Worm (Caenorhabditis elegans): ENCODE measurements around the gene H04M03.3.

The H04M03.3 gene

ce11 chrIV:5886605-5887004, 4.8 kb upstream of the H04M03.3 start:
- TF ChIP-seq ref-1 (GFP tag; conservative IDR thresholded peaks at IDR 0.05) = no peak
- TF ChIP-seq klf-2 (GFP tag; conservative IDR thresholded peaks at IDR 0.05) = no peak
- no peak for TF ChIP-seq med-1 (GFP tag; optimal IDR thresholded peaks at IDR 0.05; ENCODE audit: insufficient read depth)
- TF ChIP-seq ztf-23 (GFP tag; IDR thresholded peaks at IDR 0.05) = no peak
- TF ChIP-seq cog-1 (tag; optimal IDR thresholded peaks at IDR 0.05) = no peak
- TF ChIP-seq tab-1 (GFP tag; IDR thresholded peaks at IDR 0.05) = no peak
- TF ChIP-seq ztf-29 (GFP tag; IDR thresholded peaks at IDR 0.05) = no peak
- no peak for TF ChIP-seq flt-1 (GFP tag; IDR thresholded peaks at IDR 0.05)
- no peak for TF ChIP-seq T22C8.4 (GFP tag; IDR thresholded peaks at IDR 0.05)

DNA sequence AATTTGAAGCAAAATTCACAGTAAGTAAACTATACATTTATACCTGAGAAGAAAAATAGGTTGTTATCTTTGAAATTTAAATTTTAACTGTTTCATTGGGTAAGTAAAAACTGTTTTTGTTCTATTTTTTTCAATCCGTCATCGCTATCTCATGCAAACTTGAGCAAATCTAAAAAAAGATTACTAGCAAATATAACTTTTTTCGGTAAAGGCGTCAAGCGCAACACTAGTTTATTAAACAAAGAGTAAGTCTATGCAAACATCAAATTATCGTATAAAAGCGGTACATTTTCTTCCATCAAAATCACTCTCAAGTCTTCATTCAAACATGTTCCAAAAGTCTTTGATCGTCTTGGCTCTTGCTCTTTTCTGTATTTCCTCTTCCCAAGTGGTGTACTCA, 3.8 kb downstream of the H04M03.3 start, which contains the start of gene nspb-6:
Gene nspb-6 (plus strand): TSS at position 301 of the 400 bp plus-strand sequence.
- TF ChIP-seq cog-1 (tag; optimal IDR thresholded peaks at IDR 0.05) (no peak), flt-1 (GFP tag; IDR thresholded peaks at IDR 0.05) (no peak), tab-1 (GFP tag; IDR thresholded peaks at IDR 0.05) (no peak), ztf-29 (GFP tag; IDR thresholded peaks at IDR 0.05) (no peak), klf-2 (GFP tag; conservative IDR thresholded peaks at IDR 0.05) (no peak), med-1 (GFP tag; optimal IDR thresholded peaks at IDR 0.05; ENCODE audit: insufficient read depth) (no peak), ref-1 (GFP tag; conservative IDR thresholded peaks at IDR 0.05) (no peak), T22C8.4 (GFP tag; IDR thresholded peaks at IDR 0.05) (no peak), ztf-23 (GFP tag; IDR thresholded peaks at IDR 0.05) (no peak)

- TF ChIP-seq ztf-29 (GFP tag; IDR thresholded peaks at IDR 0.05) (no peak), flt-1 (GFP tag; IDR thresholded peaks at IDR 0.05) (no peak), T22C8.4 (GFP tag; IDR thresholded peaks at IDR 0.05) (no peak), klf-2 (GFP tag; conservative IDR thresholded peaks at IDR 0.05) (no peak), ref-1 (GFP tag; conservative IDR thresholded peaks at IDR 0.05) (no peak), cog-1 (tag; optimal IDR thresholded peaks at IDR 0.05) (no peak), med-1 (GFP tag; optimal IDR thresholded peaks at IDR 0.05; ENCODE audit: insufficient read depth) (no peak), ztf-23 (GFP tag; IDR thresholded peaks at IDR 0.05) (no peak), tab-1 (GFP tag; IDR thresholded peaks at IDR 0.05) (no peak)
Measured at ce11 chrIV:5896341-5896740, 5.0 kb downstream of the H04M03.3 start, which contains the start of gene pck-3. TSS of gene pck-3 (plus strand) at chrIV:5896641.

- TF ChIP-seq flt-1 (GFP tag; IDR thresholded peaks at IDR 0.05) (no peak), T22C8.4 (GFP tag; IDR thresholded peaks at IDR 0.05) (no peak), cog-1 (tag; optimal IDR thresholded peaks at IDR 0.05) (no peak), ztf-29 (GFP tag; IDR thresholded peaks at IDR 0.05) (no peak), klf-2 (GFP tag; conservative IDR thresholded peaks at IDR 0.05) (no peak), ref-1 (GFP tag; conservative IDR thresholded peaks at IDR 0.05) (no peak), med-1 (GFP tag; optimal IDR thresholded peaks at IDR 0.05; ENCODE audit: insufficient read depth) (no peak), tab-1 (GFP tag; IDR thresholded peaks at IDR 0.05) (no peak), ztf-23 (GFP tag; IDR thresholded peaks at IDR 0.05) (no peak)
Measured at ce11 chrIV:5902730-5903129, 11.4 kb downstream of the H04M03.3 start.

DNA sequence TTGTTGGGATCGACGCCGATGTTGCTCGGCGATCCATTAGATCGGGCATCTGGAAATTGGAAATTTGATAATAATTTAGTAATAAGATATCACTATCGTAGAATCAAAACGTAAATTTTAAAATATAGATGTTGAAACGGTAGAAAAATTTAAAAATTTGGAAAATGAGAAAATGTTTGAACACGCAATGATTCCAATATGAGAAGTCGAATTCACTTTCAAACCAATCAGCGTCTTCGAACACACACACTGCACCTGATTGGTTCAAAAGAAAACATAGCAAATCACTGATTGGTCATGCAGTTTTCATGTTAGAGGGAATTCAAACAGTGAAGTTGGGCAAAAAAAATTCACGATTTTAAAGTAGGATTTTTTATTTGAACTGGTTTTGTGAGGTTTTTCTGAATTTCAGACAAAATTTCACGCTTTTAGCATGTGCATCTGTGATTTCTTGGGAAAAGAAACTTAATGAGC, 12.0 kb downstream of the H04M03.3 start, which contains the start of gene H04M03.12:
Gene H04M03.12 (minus strand): TSS at position 51 of the 474 bp plus-strand sequence.
- no peak for TF ChIP-seq med-1 (GFP tag; optimal IDR thresholded peaks at IDR 0.05; ENCODE audit: insufficient read depth)
- no peak for TF ChIP-seq T22C8.4 (GFP tag; IDR thresholded peaks at IDR 0.05)
- TF ChIP-seq ref-1 (GFP tag; conservative IDR thresholded peaks at IDR 0.05) = no peak
- TF ChIP-seq flt-1 (GFP tag; IDR thresholded peaks at IDR 0.05) = no peak
- TF ChIP-seq cog-1 (tag; optimal IDR thresholded peaks at IDR 0.05) = no peak
- no peak for TF ChIP-seq klf-2 (GFP tag; conservative IDR thresholded peaks at IDR 0.05)
- no peak for TF ChIP-seq tab-1 (GFP tag; IDR thresholded peaks at IDR 0.05)
- TF ChIP-seq ztf-29 (GFP tag; IDR thresholded peaks at IDR 0.05) = no peak
- no peak for TF ChIP-seq ztf-23 (GFP tag; IDR thresholded peaks at IDR 0.05)

DNA sequence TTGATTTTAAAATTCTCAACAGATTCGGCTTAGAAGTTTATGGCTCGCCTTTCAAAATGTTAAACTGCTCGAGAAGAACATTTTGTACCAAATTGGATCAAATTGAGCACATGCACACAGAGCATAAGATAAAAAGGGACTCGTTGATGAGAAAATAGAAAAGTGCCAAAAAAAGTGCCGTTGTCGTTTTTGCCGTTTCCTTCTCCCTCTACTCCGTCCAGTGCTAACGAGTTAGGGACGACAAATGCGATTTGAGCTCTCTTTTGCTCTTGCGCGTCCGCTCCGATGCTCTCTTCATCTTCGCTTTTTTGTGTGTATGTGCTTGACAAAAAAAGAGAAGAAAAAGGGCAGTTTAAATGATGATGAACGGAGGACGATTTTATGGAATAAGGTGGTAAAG, 23.8 kb downstream of the H04M03.3 start:
- no peak for TF ChIP-seq cog-1 (tag; optimal IDR thresholded peaks at IDR 0.05)
- TF ChIP-seq T22C8.4 (GFP tag; IDR thresholded peaks at IDR 0.05) = no peak
- TF ChIP-seq med-1 (GFP tag; optimal IDR thresholded peaks at IDR 0.05; ENCODE audit: insufficient read depth) = no peak
- no peak for TF ChIP-seq flt-1 (GFP tag; IDR thresholded peaks at IDR 0.05)
- TF ChIP-seq klf-2 (GFP tag; conservative IDR thresholded peaks at IDR 0.05) = no peak
- no peak for TF ChIP-seq ztf-29 (GFP tag; IDR thresholded peaks at IDR 0.05)
- no peak for TF ChIP-seq ztf-23 (GFP tag; IDR thresholded peaks at IDR 0.05)
- TF ChIP-seq ref-1 (GFP tag; conservative IDR thresholded peaks at IDR 0.05) = no peak
- TF ChIP-seq tab-1 (GFP tag; IDR thresholded peaks at IDR 0.05) = no peak

- TF ChIP-seq klf-2 (GFP tag; conservative IDR thresholded peaks at IDR 0.05) (no peak), med-1 (GFP tag; optimal IDR thresholded peaks at IDR 0.05; ENCODE audit: insufficient read depth) (no peak), ztf-29 (GFP tag; IDR thresholded peaks at IDR 0.05) (no peak), ztf-23 (GFP tag; IDR thresholded peaks at IDR 0.05) (no peak), tab-1 (GFP tag; IDR thresholded peaks at IDR 0.05) (no peak), flt-1 (GFP tag; IDR thresholded peaks at IDR 0.05) (no peak), T22C8.4 (GFP tag; IDR thresholded peaks at IDR 0.05) (no peak)
Measured at ce11 chrIV:5917026-5917425, 25.7 kb downstream of the H04M03.3 start, which contains the start of gene dhhc-13. TSS of gene dhhc-13 (plus strand) at chrIV:5917326.

- TF ChIP-seq tab-1 (GFP tag; IDR thresholded peaks at IDR 0.05) (no peak), flt-1 (GFP tag; IDR thresholded peaks at IDR 0.05) (no peak), T22C8.4 (GFP tag; IDR thresholded peaks at IDR 0.05) (no peak), med-1 (GFP tag; optimal IDR thresholded peaks at IDR 0.05; ENCODE audit: insufficient read depth) (no peak), ref-1 (GFP tag; conservative IDR thresholded peaks at IDR 0.05) (no peak), ztf-23 (GFP tag; IDR thresholded peaks at IDR 0.05) (no peak), klf-2 (GFP tag; conservative IDR thresholded peaks at IDR 0.05) (no peak), cog-1 (tag; optimal IDR thresholded peaks at IDR 0.05) (no peak), ztf-29 (GFP tag; IDR thresholded peaks at IDR 0.05) (no peak)
Measured at ce11 chrIV:5923112-5923511, 31.7 kb downstream of the H04M03.3 start.

- no peak for TF ChIP-seq ztf-23 (GFP tag; IDR thresholded peaks at IDR 0.05)
- TF ChIP-seq tab-1 (GFP tag; IDR thresholded peaks at IDR 0.05) = no peak
- no peak for TF ChIP-seq ref-1 (GFP tag; conservative IDR thresholded peaks at IDR 0.05)
- TF ChIP-seq klf-2 (GFP tag; conservative IDR thresholded peaks at IDR 0.05) = no peak
- TF ChIP-seq T22C8.4 (GFP tag; IDR thresholded peaks at IDR 0.05) = no peak
- TF ChIP-seq flt-1 (GFP tag; IDR thresholded peaks at IDR 0.05) = no peak
- no peak for TF ChIP-seq med-1 (GFP tag; optimal IDR thresholded peaks at IDR 0.05; ENCODE audit: insufficient read depth)
- TF ChIP-seq cog-1 (tag; optimal IDR thresholded peaks at IDR 0.05) = no peak
- TF ChIP-seq ztf-29 (GFP tag; IDR thresholded peaks at IDR 0.05) = no peak
Measured at ce11 chrIV:5924241-5924640, 32.9 kb downstream of the H04M03.3 start.

Measured in whole organism, midembryonic.